Worm (Caenorhabditis elegans) whole organism, L3 larva: ENCODE data around the gene spp-8.

ENCODE experiments used
- R02D3.7 ChIP-seq: fragments of 150-350 bp; optimal IDR thresholded peaks from 2 replicates; lab custom pipeline; 2014; ENCODE audit warnings: missing biosample characterization, missing genetic modification characterization
- ama-1 ChIP-seq: fragments of 150-350 bp; optimal IDR thresholded peaks from 2 replicates; lab custom pipeline; 2018
- daf-12 ChIP-seq: fragments of 150-350 bp; optimal IDR thresholded peaks from 2 replicates; lab custom pipeline; 2014; ENCODE audit warnings: missing biosample characterization, missing genetic modification reagents, missing genetic modification characterization
- elt-1 ChIP-seq: fragments of 150-350 bp; optimal IDR thresholded peaks from 2 replicates; lab custom pipeline; 2014; ENCODE audit warnings: missing biosample characterization, missing genetic modification characterization
- elt-3 ChIP-seq, 3 experiments: fragments of 150-350 bp in 1 of 3; sonication (generic microtip) in 2 of 3; optimal IDR thresholded peaks; 2 replicates in 2 of 3; 4 replicates in 1 of 3; lab custom pipeline; 2014 to 2017; ENCODE audit warnings: missing biosample characterization in 3 of 3, missing genetic modification characterization in 3 of 3
- fkh-10 ChIP-seq: sonication (generic microtip); optimal IDR thresholded peaks from 2 replicates; lab custom pipeline; 2017; ENCODE audit warnings: missing biosample characterization, missing genetic modification reagents, missing genetic modification characterization
- fos-1 ChIP-seq: fragments of 150-350 bp; optimal IDR thresholded peaks from 2 replicates; lab custom pipeline; 2014; ENCODE audit warnings: missing biosample characterization, missing genetic modification characterization
- jun-1 ChIP-seq: fragments of 150-350 bp; optimal IDR thresholded peaks from 2 replicates; lab custom pipeline; 2014; ENCODE audit warnings: missing biosample characterization, missing genetic modification reagents, missing genetic modification characterization
- lin-39 ChIP-seq: fragments of 150-350 bp; optimal IDR thresholded peaks from 2 replicates; lab custom pipeline; 2018; ENCODE audit warnings: missing biosample characterization, missing genetic modification reagents, missing genetic modification characterization
- mdl-1 ChIP-seq: fragments of 150-350 bp; optimal IDR thresholded peaks from 2 replicates; lab custom pipeline; 2014; ENCODE audit warnings: missing biosample characterization, missing genetic modification characterization
- nhr-12 ChIP-seq: fragments of 150-350 bp; optimal IDR thresholded peaks from 2 replicates; lab custom pipeline; 2014; ENCODE audit warnings: missing biosample characterization, missing genetic modification characterization
- nhr-25 ChIP-seq: sonication (generic microtip); optimal IDR thresholded peaks from 2 replicates; lab custom pipeline; 2017; ENCODE audit warnings: missing biosample characterization, missing genetic modification characterization
- snpc-4 ChIP-seq: fragments of 150-350 bp; optimal IDR thresholded peaks from 2 replicates; lab custom pipeline; 2014; ENCODE audit warnings: missing biosample characterization, missing genetic modification characterization
- ztf-11 ChIP-seq: fragments of 150-350 bp; optimal IDR thresholded peaks from 2 replicates; lab custom pipeline; 2014; ENCODE audit warnings: missing biosample characterization, missing genetic modification characterization

DNA sequence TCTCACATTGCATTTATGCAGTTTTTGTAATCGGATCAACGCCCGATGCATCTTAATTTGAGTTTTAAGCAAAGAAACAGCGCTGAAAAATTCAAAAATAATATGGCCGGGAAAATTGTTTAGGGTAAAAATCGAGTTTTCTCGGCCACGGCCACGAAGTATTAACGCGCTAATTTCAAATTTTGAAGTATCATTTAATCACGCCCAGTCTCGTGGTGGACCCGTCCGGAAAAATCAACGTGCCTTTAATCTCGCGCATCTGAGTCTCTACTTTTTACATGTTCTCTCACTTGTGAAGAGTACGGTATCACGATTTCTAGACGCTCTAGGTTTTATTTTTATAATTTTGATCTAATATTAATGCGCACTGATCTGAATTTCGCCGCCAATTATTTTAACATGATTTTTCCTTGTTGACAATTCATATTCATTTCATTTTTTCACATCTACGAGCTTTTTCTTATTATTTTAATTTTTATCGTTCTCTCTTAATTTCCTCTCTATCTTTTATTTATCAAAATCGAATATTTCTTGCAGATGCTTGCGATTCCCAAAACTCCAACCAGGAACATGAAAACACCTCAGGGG, 17.4 kb downstream of the spp-8 start, which contains the start of the genes acdh-13 and mesp-1:
- TF ChIP-seq elt-3 (tag; optimal IDR thresholded peaks at IDR 0.05; lab: Kevin White, UChicago), result no peak
- TF ChIP-seq snpc-4 (tag; lab: Kevin White, UChicago), result peak; percentile 52
- no peak for TF ChIP-seq daf-12 (tag; lab: Kevin White, UChicago)
- no peak for TF ChIP-seq fkh-10 (GFP tag; lab: Kevin White, UChicago)
- no peak for TF ChIP-seq nhr-25 (tag; lab: Kevin White, UChicago)
- TF ChIP-seq mdl-1, result no peak
- TF ChIP-seq lin-39, result no peak
- no peak for TF ChIP-seq nhr-12 (tag; lab: Kevin White, UChicago)
- no peak for TF ChIP-seq ztf-11 (tag; lab: Kevin White, UChicago)
- no peak for TF ChIP-seq R02D3.7 (tag; lab: Kevin White, UChicago)
- TF ChIP-seq elt-1 (tag; lab: Kevin White, UChicago), result no peak
- no peak for TF ChIP-seq jun-1
- TF ChIP-seq fos-1 (tag; lab: Kevin White, UChicago), result no peak
- no peak for TF ChIP-seq ama-1
